Fruit fly (Drosophila melanogaster) whole organism, embryonic: ENCODE results near the gene ftz-f1.

Experiments used
- Aef1 ChIP-seq: fragments of 200-800 bp; sonication (Bioruptor generic); IDR thresholded peaks from 3 replicates; pipeline ENCODE4 v1.3.6; 2022; ENCODE audit warnings: missing biosample characterization, missing genetic modification characterization
- BtbVII ChIP-seq: fragments of 200-800 bp; sonication (Bioruptor generic); optimal IDR thresholded peaks from 3 replicates; lab custom pipeline; 2017; ENCODE audit warnings: missing biosample characterization, mild to moderate bottlenecking, missing genetic modification characterization
- CG10267 ChIP-seq: fragments of 200-800 bp; sonication (Bioruptor generic); optimal IDR thresholded peaks from 2 replicates; lab custom pipeline; 2018; ENCODE audit warnings: missing biosample characterization, mild to moderate bottlenecking, missing genetic modification characterization, moderate library complexity
- CG10366 ChIP-seq: fragments of 200-800 bp; sonication (Bioruptor generic); IDR thresholded peaks from 2 replicates; pipeline ENCODE4 v1.3.6; 2022; ENCODE audit warnings: missing biosample characterization, missing genetic modification characterization
- CG10979 ChIP-seq: fragments of 200-800 bp; sonication (Bioruptor generic); optimal IDR thresholded peaks from 2 replicates; lab custom pipeline; 2018; ENCODE audit warnings: missing biosample characterization, mild to moderate bottlenecking, missing genetic modification characterization, moderate library complexity
- CG11723 ChIP-seq: fragments of 200-800 bp; sonication (Bioruptor generic); optimal IDR thresholded peaks from 2 replicates; lab custom pipeline; 2017; ENCODE audit warnings: missing biosample characterization, mild to moderate bottlenecking, missing genetic modification characterization
- CG1233 ChIP-seq: fragments of 200-800 bp; sonication (Bioruptor generic); optimal IDR thresholded peaks from 4 replicates; lab custom pipeline; 2018; ENCODE audit warnings: missing biosample characterization, mild to moderate bottlenecking, missing genetic modification characterization
- CG14050 ChIP-seq: fragments of 200-800 bp; sonication (Bioruptor generic); IDR thresholded peaks from 3 replicates; pipeline ENCODE4 v1.3.6; 2022; ENCODE audit warnings: missing biosample characterization, missing genetic modification characterization
- CG1602 ChIP-seq: fragments of 200-800 bp; sonication (Bioruptor generic); optimal IDR thresholded peaks from 3 replicates; lab custom pipeline; 2016; ENCODE audit warnings: missing biosample characterization, missing genetic modification characterization
- CG16863 ChIP-seq: fragments of 200-800 bp; sonication (Bioruptor generic); optimal IDR thresholded peaks from 3 replicates; lab custom pipeline; 2016; ENCODE audit warnings: missing biosample characterization, missing genetic modification characterization
- CG17359 ChIP-seq: fragments of 200-800 bp; sonication (Bioruptor generic); optimal IDR thresholded peaks from 3 replicates; lab custom pipeline; 2018; ENCODE audit warnings: missing biosample characterization, mild to moderate bottlenecking, missing genetic modification characterization, moderate library complexity
- CG18262 ChIP-seq: fragments of 200-800 bp; optimal IDR thresholded peaks from 3 replicates; lab custom pipeline; 2019; ENCODE audit warnings: missing biosample characterization, mild to moderate bottlenecking, missing genetic modification characterization, moderate library complexity
- CG2678 ChIP-seq: fragments of 200-800 bp; sonication (Bioruptor generic); optimal IDR thresholded peaks from 3 replicates; lab custom pipeline; 2019; ENCODE audit warnings: missing biosample characterization, mild to moderate bottlenecking, missing genetic modification characterization, moderate library complexity
- CG31388 ChIP-seq: fragments of 200-800 bp; sonication (Bioruptor generic); optimal IDR thresholded peaks from 2 replicates; lab custom pipeline; 2016; ENCODE audit warnings: missing biosample characterization, missing genetic modification characterization
- CG34224 ChIP-seq: fragments of 200-800 bp; sonication (Bioruptor generic); IDR thresholded peaks from 3 replicates; pipeline ENCODE4 v1.3.6; 2022; ENCODE audit warnings: missing biosample characterization, missing genetic modification characterization; ENCODE audit not compliant: partially characterized antibody
- CG4707 ChIP-seq: fragments of 200-800 bp; sonication (Bioruptor generic); optimal IDR thresholded peaks from 2 replicates; lab custom pipeline; 2018; ENCODE audit warnings: missing biosample characterization, mild to moderate bottlenecking, missing genetic modification characterization, moderate library complexity
- CG6683 ChIP-seq: fragments of 200-800 bp; sonication (Bioruptor generic); optimal IDR thresholded peaks from 2 replicates; lab custom pipeline; 2017; ENCODE audit warnings: missing biosample characterization, mild to moderate bottlenecking, missing genetic modification characterization, missing genetic modification reagents
- CG7357 ChIP-seq: fragments of 200-800 bp; sonication (Bioruptor generic); IDR thresholded peaks from 3 replicates; pipeline ENCODE4 v1.3.6; 2022; ENCODE audit warnings: missing biosample characterization, missing genetic modification characterization
- CG9876 ChIP-seq: fragments of 200-800 bp; sonication (Bioruptor generic); optimal IDR thresholded peaks from 2 replicates; lab custom pipeline; 2016; ENCODE audit warnings: missing biosample characterization, missing genetic modification characterization
- CkIIα-i1 ChIP-seq: fragments of 200-800 bp; sonication (Bioruptor generic); IDR thresholded peaks from 2 replicates; pipeline ENCODE4 v1.3.6; 2022; ENCODE audit warnings: missing biosample characterization, missing genetic modification characterization
- D ChIP-seq, 2 experiments: fragments of 200-800 bp in 1 of 2; fragments of >200 bp in 1 of 2; sonication (Bioruptor generic) in 1 of 2; optimal IDR thresholded peaks; 2 replicates in 1 of 2; 3 replicates in 1 of 2; lab custom pipeline; 2017; ENCODE audit warnings: mild to moderate bottlenecking in 1 of 2, missing biosample characterization in 1 of 2, missing genetic modification characterization in 1 of 2, missing genetic modification reagents in 1 of 2
- Dip2 ChIP-seq: fragments of 200-800 bp; sonication (Bioruptor generic); IDR thresholded peaks from 2 replicates; pipeline ENCODE4 v1.3.6; 2022; ENCODE audit warnings: missing biosample characterization, missing genetic modification characterization
- Dp ChIP-seq: fragments of 200-800 bp; sonication (Bioruptor generic); optimal IDR thresholded peaks from 2 replicates; lab custom pipeline; 2018; ENCODE audit warnings: missing biosample characterization, mild to moderate bottlenecking, missing genetic modification characterization, moderate library complexity
- Kr ChIP-seq: fragments of 200-800 bp; sonication (Bioruptor generic); optimal IDR thresholded peaks from 2 replicates; lab custom pipeline; 2017; ENCODE audit warnings: missing biosample characterization, mild to moderate bottlenecking, missing genetic modification characterization
- Max ChIP-seq: fragments of 200-800 bp; sonication (Bioruptor generic); optimal IDR thresholded peaks from 2 replicates; lab custom pipeline; 2016; ENCODE audit warnings: missing biosample characterization, mild to moderate bottlenecking, missing genetic modification characterization
- Nf-YC ChIP-seq: fragments of 200-800 bp; optimal IDR thresholded peaks from 3 replicates; lab custom pipeline; 2019; ENCODE audit warnings: missing biosample characterization, mild to moderate bottlenecking, missing genetic modification characterization, moderate library complexity
- Optix ChIP-seq: fragments of 200-800 bp; sonication (Bioruptor generic); IDR thresholded peaks from 3 replicates; pipeline ENCODE4 v1.3.6; 2022; ENCODE audit warnings: missing biosample characterization, missing genetic modification characterization
- Ptx1 ChIP-seq: fragments of 200-800 bp; sonication (Bioruptor generic); IDR thresholded peaks from 2 replicates; pipeline ENCODE4 v1.3.6; 2022; ENCODE audit warnings: missing biosample characterization, missing genetic modification characterization
- Scr ChIP-seq: fragments of 200-800 bp; sonication (Bioruptor generic); IDR thresholded peaks from 2 replicates; pipeline ENCODE4 v1.3.6; 2022; ENCODE audit warnings: missing biosample characterization, missing genetic modification characterization; ENCODE audit not compliant: partially characterized antibody
- Trl ChIP-seq, 3 experiments: fragments of >200 bp in 2 of 3; fragments of 200-800 bp in 1 of 3; sonication (Bioruptor generic) in 1 of 3; optimal IDR thresholded peaks; 2 replicates in 1 of 3; 3 replicates in 2 of 3; lab custom pipeline; 2016 to 2017; ENCODE audit warnings: missing biosample characterization in 1 of 3, missing genetic modification characterization in 1 of 3
- YL-1 ChIP-seq: fragments of 200-800 bp; sonication (Bioruptor generic); optimal IDR thresholded peaks from 3 replicates; lab custom pipeline; 2017; ENCODE audit warnings: missing biosample characterization, mild to moderate bottlenecking, missing genetic modification characterization
- al ChIP-seq: fragments of 200-800 bp; sonication (Bioruptor generic); IDR thresholded peaks from 2 replicates; pipeline ENCODE4 v1.3.6; 2022; ENCODE audit warnings: missing biosample characterization, missing genetic modification characterization
- bbx ChIP-seq: fragments of 200-800 bp; sonication (Bioruptor generic); IDR thresholded peaks from 2 replicates; pipeline ENCODE4 v1.3.6; 2022; ENCODE audit warnings: missing biosample characterization, missing genetic modification characterization; ENCODE audit not compliant: partially characterized antibody
- bowl ChIP-seq: fragments of 200-800 bp; sonication (Bioruptor generic); IDR thresholded peaks from 2 replicates; pipeline ENCODE4 v1.3.6; 2022; ENCODE audit warnings: missing biosample characterization, missing genetic modification characterization
- dmrt99B ChIP-seq: fragments of 200-800 bp; sonication (Bioruptor generic); optimal IDR thresholded peaks from 2 replicates; lab custom pipeline; 2018; ENCODE audit warnings: missing biosample characterization, mild to moderate bottlenecking, missing genetic modification characterization, moderate library complexity
- ftz-f1 ChIP-seq: fragments of 200-800 bp; sonication (Bioruptor generic); optimal IDR thresholded peaks from 2 replicates; lab custom pipeline; 2016; ENCODE audit warnings: missing biosample characterization, missing genetic modification characterization
- gem ChIP-seq: fragments of 200-800 bp; sonication (Bioruptor generic); optimal IDR thresholded peaks from 2 replicates; lab custom pipeline; 2019; ENCODE audit warnings: missing biosample characterization, mild to moderate bottlenecking, missing genetic modification characterization, moderate library complexity
- gsb-n ChIP-seq: fragments of 200-800 bp; sonication (Bioruptor generic); optimal IDR thresholded peaks from 3 replicates; lab custom pipeline; 2018; ENCODE audit warnings: missing biosample characterization, mild to moderate bottlenecking, missing genetic modification characterization
- lola ChIP-seq, 3 experiments: fragments of >200 bp in 2 of 3; fragments of 200-800 bp in 1 of 3; sonication (Bioruptor generic) in 1 of 3; optimal IDR thresholded peaks; 2 replicates each; lab custom pipeline; 2017 to 2019; ENCODE audit warnings: missing biosample characterization in 3 of 3, missing genetic modification characterization in 3 of 3, mild to moderate bottlenecking in 1 of 3, moderate library complexity in 1 of 3
- mam ChIP-seq: fragments of 200-800 bp; sonication (Bioruptor generic); optimal IDR thresholded peaks from 3 replicates; lab custom pipeline; 2016; ENCODE audit warnings: missing biosample characterization, missing genetic modification characterization
- p53 ChIP-seq: fragments of 200-800 bp; sonication (Bioruptor generic); optimal IDR thresholded peaks from 2 replicates; lab custom pipeline; 2016; ENCODE audit warnings: missing biosample characterization, missing genetic modification characterization
- prd ChIP-seq, 3 experiments: fragments of >200 bp in 2 of 3; fragments of 200-800 bp in 1 of 3; sonication (Bioruptor generic) in 1 of 3; optimal IDR thresholded peaks in 2 of 3; IDR thresholded peaks in 1 of 3; 2 replicates in 2 of 3; 3 replicates in 1 of 3; pipeline versions ENCODE4 v1.3.6 to Lab custom; 2017 to 2022; ENCODE audit warnings: missing biosample characterization in 1 of 3, missing genetic modification characterization in 1 of 3
- salm ChIP-seq: fragments of 200-800 bp; sonication (Bioruptor generic); optimal IDR thresholded peaks from 2 replicates; lab custom pipeline; 2018; ENCODE audit warnings: missing biosample characterization, mild to moderate bottlenecking, missing genetic modification characterization
- sc ChIP-seq, 3 experiments: fragments of >200 bp in 2 of 3; fragments of 200-800 bp in 1 of 3; sonication (Bioruptor generic) in 1 of 3; optimal IDR thresholded peaks; 2 replicates in 2 of 3; 3 replicates in 1 of 3; lab custom pipeline; 2017; ENCODE audit warnings: mild to moderate bottlenecking in 1 of 3, missing biosample characterization in 1 of 3, missing genetic modification characterization in 1 of 3, missing genetic modification reagents in 1 of 3
- ssp ChIP-seq: fragments of 200-800 bp; sonication (Bioruptor generic); IDR thresholded peaks from 2 replicates; pipeline ENCODE4 v1.3.6; 2022; ENCODE audit warnings: missing biosample characterization, missing genetic modification characterization
- wdn ChIP-seq: fragments of 200-800 bp; sonication (Bioruptor generic); IDR thresholded peaks from 2 replicates; pipeline ENCODE4 v1.3.6; 2022; ENCODE audit warnings: missing biosample characterization, missing genetic modification characterization
- zfh2 ChIP-seq: fragments of 200-800 bp; sonication (Bioruptor generic); optimal IDR thresholded peaks from 2 replicates; lab custom pipeline; 2016; ENCODE audit warnings: missing biosample characterization, missing genetic modification characterization

ftz-f1 gene

dm6 chr3L:18795056-18795841 is 5.9 kb downstream of the ftz-f1 start (continued):
- no peak for TF ChIP-seq mam (GFP tag; lab: Kevin White, UChicago)
- TF ChIP-seq salm (tag; lab: Kevin White, UChicago), result peak; percentile 24
- no peak for TF ChIP-seq Max (GFP tag; lab: Kevin White, UChicago)
- no peak for TF ChIP-seq CG34224
- TF ChIP-seq CG16863 (GFP tag; lab: Kevin White, UChicago), result no peak
- no peak for TF ChIP-seq CG11723 (GFP tag; lab: Kevin White, UChicago)
- TF ChIP-seq zfh2 (GFP tag; lab: Kevin White, UChicago), result no peak
- no peak for TF ChIP-seq BtbVII (GFP tag; lab: Kevin White, UChicago)
- no peak for TF ChIP-seq al (GFP tag; lab: Robert Waterston, UW)
- TF ChIP-seq Scr (GFP tag; lab: Robert Waterston, UW), result no peak
- no peak for TF ChIP-seq YL-1 (GFP tag; lab: Kevin White, UChicago)
- peak; percentile 21 for TF ChIP-seq CG10267 (tag; lab: Kevin White, UChicago)
- peak in 1 of 2 experiments; percentile 4 for TF ChIP-seq Trl (optimal IDR thresholded peaks at IDR 0.05; lab: Kevin White, UChicago)
- no peak for TF ChIP-seq Trl (GFP tag; optimal IDR thresholded peaks at IDR 0.05; lab: Kevin White, UChicago)
- TF ChIP-seq CG1602, result peak; percentile 4
- no peak for TF ChIP-seq bbx (GFP tag; lab: Robert Waterston, UW)
- TF ChIP-seq Dp (GFP tag; lab: Kevin White, UChicago), result no peak
- no peak for TF ChIP-seq Nf-YC (tag; lab: Kevin White, UChicago)
- peak; percentile 58 for TF ChIP-seq CG2678 (tag; lab: Kevin White, UChicago)
- no peak for TF ChIP-seq CG1233 (GFP tag; lab: Kevin White, UChicago)
- TF ChIP-seq gsb-n (tag; lab: Kevin White, UChicago), result no peak
- TF ChIP-seq CG10366 (GFP tag; lab: Robert Waterston, UW), result no peak
- no peak for TF ChIP-seq wdn
- TF ChIP-seq Dip2, result no peak
- TF ChIP-seq Ptx1, result peak; percentile 29; the same call in 1 of the 2 replicates
- TF ChIP-seq prd (optimal IDR thresholded peaks at IDR 0.05; lab: Kevin White, UChicago), result no peak
- TF ChIP-seq prd (GFP tag; IDR thresholded peaks at IDR 0.05; lab: Robert Waterston, UW), result no peak
- TF ChIP-seq CG9876 (GFP tag; lab: Kevin White, UChicago), result no peak
- no peak; the same call in 2 of the 3 replicates for TF ChIP-seq CG14050 (GFP tag; lab: Robert Waterston, UW)
- peak; percentile 69 for TF ChIP-seq CG18262 (tag; lab: Kevin White, UChicago)
- TF ChIP-seq gem, result peak; percentile 59
- TF ChIP-seq lola (GFP tag; optimal IDR thresholded peaks at IDR 0.05; lab: Kevin White, UChicago), result peak in 1 of 3 experiments; percentile 11
- TF ChIP-seq D (optimal IDR thresholded peaks at IDR 0.05; lab: Kevin White, UChicago), result no peak
- peak; percentile 14 for TF ChIP-seq D (GFP tag; optimal IDR thresholded peaks at IDR 0.05; lab: Kevin White, UChicago)
- TF ChIP-seq CG10979 (tag; lab: Kevin White, UChicago), result peak; percentile 53
- TF ChIP-seq ssp (GFP tag; lab: Robert Waterston, UW), result no peak
- no peak for TF ChIP-seq CG7357
- no peak for TF ChIP-seq Kr (GFP tag; lab: Kevin White, UChicago)
- 0 out of 3 replicates have a peak, but pooled peaks have one; percentile 12 for TF ChIP-seq Aef1 (GFP tag; lab: Robert Waterston, UW)
- TF ChIP-seq sc (optimal IDR thresholded peaks at IDR 0.05; lab: Kevin White, UChicago), result no peak
- TF ChIP-seq sc (GFP tag; optimal IDR thresholded peaks at IDR 0.05; lab: Kevin White, UChicago), result no peak
- no peak for TF ChIP-seq CG6683
- no peak for TF ChIP-seq CG31388 (GFP tag; lab: Kevin White, UChicago)
- no peak for TF ChIP-seq CG4707 (GFP tag; lab: Kevin White, UChicago)
- no peak for TF ChIP-seq ftz-f1 (GFP tag; lab: Kevin White, UChicago)
- peak; percentile 71 for TF ChIP-seq dmrt99B (tag; lab: Kevin White, UChicago)
- TF ChIP-seq bowl (GFP tag; lab: Robert Waterston, UW), result no peak
- TF ChIP-seq CG17359 (tag; lab: Kevin White, UChicago), result peak; percentile 31
- no peak for TF ChIP-seq CkIIα-i1 (GFP tag; lab: Robert Waterston, UW)
- no peak for TF ChIP-seq p53 (GFP tag; lab: Kevin White, UChicago)
- TF ChIP-seq Optix (GFP tag; lab: Robert Waterston, UW), result no peak
